Worm (Caenorhabditis elegans) whole organism, L1 larva: ENCODE measurements around the gene C35D10.12.

Experiments
- C16A3.4 ChIP-seq: fragments of 150-350 bp; optimal IDR thresholded peaks from 2 replicates; lab custom pipeline; 2014; ENCODE audit warnings: missing biosample characterization, missing genetic modification characterization
- C34B4.2 ChIP-seq: sonication (generic microtip); optimal IDR thresholded peaks from 2 replicates; lab custom pipeline; 2017; ENCODE audit warnings: mild to moderate bottlenecking, missing genetic modification characterization, missing compliant biosample characterization
- F16B12.6 ChIP-seq: fragments of 150-350 bp; optimal IDR thresholded peaks from 2 replicates; lab custom pipeline; 2014; ENCODE audit warnings: missing biosample characterization, missing genetic modification characterization
- Y116A8C.19 ChIP-seq: sonication (generic microtip); optimal IDR thresholded peaks from 2 replicates; lab custom pipeline; 2016; ENCODE audit warnings: missing compliant biosample characterization, missing genetic modification characterization, borderline replicate concordance
- alr-1 ChIP-seq: fragments of 200-800 bp; sonication (Bioruptor generic); optimal IDR thresholded peaks from 2 replicates; lab custom pipeline; 2018; ENCODE audit warnings: borderline replicate concordance, mild to moderate bottlenecking, missing genetic modification characterization, missing compliant biosample characterization
- aly-2 ChIP-seq: fragments of 150-350 bp; optimal IDR thresholded peaks from 2 replicates; lab custom pipeline; 2014; ENCODE audit warnings: missing biosample characterization, missing genetic modification characterization
- ama-1 ChIP-seq: fragments of 150-350 bp; optimal IDR thresholded peaks from 2 replicates; lab custom pipeline; 2014
- blmp-1 ChIP-seq: fragments of 150-350 bp; optimal IDR thresholded peaks from 2 replicates; lab custom pipeline; 2014; ENCODE audit warnings: missing biosample characterization, missing genetic modification characterization
- ceh-63 ChIP-seq: fragments of 200-800 bp; sonication (Bioruptor generic); optimal IDR thresholded peaks from 2 replicates; lab custom pipeline; 2018; ENCODE audit warnings: mild to moderate bottlenecking, missing genetic modification characterization, missing compliant biosample characterization
- ceh-82 ChIP-seq, 3 experiments: fragments of 150-350 bp in 1 of 3; sonication (generic microtip) in 2 of 3; optimal IDR thresholded peaks; 2 replicates each; lab custom pipeline; 2014 to 2017; ENCODE audit warnings: missing biosample characterization in 3 of 3, missing genetic modification characterization in 3 of 3
- ceh-88 ChIP-seq: fragments of 200-800 bp; sonication (Bioruptor generic); IDR thresholded peaks from 2 replicates; pipeline ENCODE4 v1.3.6; 2022; ENCODE audit warnings: missing genetic modification characterization, missing compliant biosample characterization
- ceh-90 ChIP-seq: sonication (generic microtip); optimal IDR thresholded peaks from 2 replicates; lab custom pipeline; 2016; ENCODE audit warnings: missing genetic modification characterization, missing compliant biosample characterization
- dpl-1 ChIP-seq, 3 experiments: fragments of 150-350 bp in 2 of 3; sonication (generic microtip) in 1 of 3; optimal IDR thresholded peaks; 2 replicates each; lab custom pipeline; 2014 to 2017; ENCODE audit warnings: missing biosample characterization in 3 of 3, missing genetic modification characterization in 3 of 3, missing genetic modification reagents in 3 of 3
- egl-27 ChIP-seq, 2 experiments: fragments of 150-350 bp in 1 of 2; sonication (generic microtip); optimal IDR thresholded peaks; 3 replicates each; lab custom pipeline; 2017 to 2018; ENCODE audit warnings: missing biosample characterization in 2 of 2, missing genetic modification characterization in 2 of 2, missing genetic modification reagents in 2 of 2
- elt-2 ChIP-seq: sonication (generic microtip); optimal IDR thresholded peaks from 2 replicates; lab custom pipeline; 2016; ENCODE audit warnings: missing genetic modification characterization, mild to moderate bottlenecking, inconsistent platforms, missing compliant biosample characterization, missing genetic modification reagents
- elt-3 ChIP-seq, 6 experiments: fragments of 150-350 bp in 1 of 6; sonication (generic microtip); optimal IDR thresholded peaks; 2 replicates each; lab custom pipeline; 2017 to 2018; ENCODE audit warnings: missing biosample characterization in 6 of 6, missing genetic modification characterization in 6 of 6, inconsistent platforms in 1 of 6
- ets-5 ChIP-seq: fragments of 200-800 bp; sonication (Bioruptor generic); IDR thresholded peaks from 2 replicates; pipeline ENCODE4 v1.3.6; 2022; ENCODE audit warnings: missing genetic modification characterization, missing compliant biosample characterization
- fkh-4 ChIP-seq: sonication (generic microtip); optimal IDR thresholded peaks from 2 replicates; lab custom pipeline; 2016; ENCODE audit warnings: missing compliant biosample characterization, missing genetic modification characterization, borderline replicate concordance
- fkh-8 ChIP-seq: sonication (generic microtip); optimal IDR thresholded peaks from 2 replicates; lab custom pipeline; 2016; ENCODE audit warnings: mild to moderate bottlenecking, missing genetic modification characterization, missing compliant biosample characterization
- fos-1 ChIP-seq: fragments of 150-350 bp; optimal IDR thresholded peaks from 2 replicates; lab custom pipeline; 2014; ENCODE audit warnings: missing biosample characterization, missing genetic modification characterization
- grh-1 ChIP-seq: fragments of 200-800 bp; sonication (Bioruptor generic); IDR thresholded peaks from 2 replicates; pipeline ENCODE4 v1.3.6; 2022; ENCODE audit warnings: missing genetic modification reagents, missing genetic modification characterization, missing compliant biosample characterization
- hlh-17 ChIP-seq: fragments of 200-800 bp; sonication (Bioruptor generic); optimal IDR thresholded peaks from 2 replicates; lab custom pipeline; 2018; ENCODE audit warnings: missing genetic modification characterization, mild to moderate bottlenecking, missing compliant biosample characterization, moderate library complexity, borderline replicate concordance
- hpl-2 ChIP-seq: fragments of 150-350 bp; optimal IDR thresholded peaks from 2 replicates; lab custom pipeline; 2014; ENCODE audit warnings: missing biosample characterization, missing genetic modification reagents, missing genetic modification characterization
- irx-1 ChIP-seq: sonication (generic microtip); optimal IDR thresholded peaks from 2 replicates; lab custom pipeline; 2016; ENCODE audit warnings: missing genetic modification characterization, missing compliant biosample characterization
- isw-1 ChIP-seq: fragments of 200-800 bp; sonication (Bioruptor generic); IDR thresholded peaks from 2 replicates; pipeline ENCODE4 v1.3.6; 2022; ENCODE audit warnings: missing genetic modification characterization, missing compliant biosample characterization
- lin-13 ChIP-seq: fragments of 150-350 bp; optimal IDR thresholded peaks from 2 replicates; lab custom pipeline; 2014; ENCODE audit warnings: missing biosample characterization, missing genetic modification reagents, missing genetic modification characterization
- lin-14 ChIP-seq: fragments of 200-800 bp; sonication (Bioruptor generic); optimal IDR thresholded peaks from 2 replicates; lab custom pipeline; 2018; ENCODE audit warnings: mild to moderate bottlenecking, missing genetic modification characterization, moderate library complexity, missing compliant biosample characterization
- lin-15B ChIP-seq: fragments of 150-350 bp; sonication (generic microtip); optimal IDR thresholded peaks from 3 replicates; lab custom pipeline; 2014; ENCODE audit warnings: missing biosample characterization, missing genetic modification characterization
- lin-35 ChIP-seq, 2 experiments: fragments of 150-350 bp; optimal IDR thresholded peaks; 2 replicates each; lab custom pipeline; 2014; ENCODE audit warnings: missing biosample characterization in 2 of 2, missing genetic modification characterization in 2 of 2, missing genetic modification reagents in 2 of 2
- lir-3 ChIP-seq: sonication (generic microtip); optimal IDR thresholded peaks from 2 replicates; lab custom pipeline; 2016; ENCODE audit warnings: mild to moderate bottlenecking, missing genetic modification characterization, moderate library complexity, missing compliant biosample characterization; ENCODE audit not compliant: poor library complexity
- lsy-2 ChIP-seq, 2 experiments: fragments of 150-350 bp; optimal IDR thresholded peaks; 2 replicates each; lab custom pipeline; 2014; ENCODE audit warnings: missing biosample characterization in 2 of 2, missing genetic modification characterization in 2 of 2
- mab-9 ChIP-seq: fragments of 200-800 bp; sonication (Bioruptor generic); IDR thresholded peaks from 2 replicates; pipeline ENCODE4 v1.3.6; 2022; ENCODE audit warnings: missing genetic modification reagents, missing genetic modification characterization, missing compliant biosample characterization
- mdl-1 ChIP-seq, 2 experiments: fragments of 150-350 bp; optimal IDR thresholded peaks; 2 replicates each; lab custom pipeline; 2014 to 2017; ENCODE audit warnings: missing biosample characterization in 2 of 2, missing genetic modification characterization in 2 of 2, inconsistent platforms in 1 of 2
- mef-2 ChIP-seq: fragments of 150-350 bp; optimal IDR thresholded peaks from 2 replicates; lab custom pipeline; 2014; ENCODE audit warnings: missing biosample characterization, missing genetic modification characterization
- mep-1 ChIP-seq: fragments of 150-350 bp; optimal IDR thresholded peaks from 2 replicates; lab custom pipeline; 2014; ENCODE audit warnings: missing biosample characterization, missing genetic modification characterization
- nhr-12 ChIP-seq: sonication (generic microtip); optimal IDR thresholded peaks from 2 replicates; lab custom pipeline; 2017; ENCODE audit warnings: missing biosample characterization, missing genetic modification characterization
- nhr-20 ChIP-seq: sonication (generic microtip); optimal IDR thresholded peaks from 2 replicates; lab custom pipeline; 2016; ENCODE audit warnings: mild to moderate bottlenecking, missing genetic modification characterization, missing compliant biosample characterization
- nhr-47 ChIP-seq: sonication (generic microtip); optimal IDR thresholded peaks from 2 replicates; lab custom pipeline; 2016; ENCODE audit warnings: mild to moderate bottlenecking, missing genetic modification characterization, moderate library complexity, missing compliant biosample characterization
- nhr-71 ChIP-seq: sonication (generic microtip); optimal IDR thresholded peaks from 2 replicates; lab custom pipeline; 2016; ENCODE audit warnings: mild to moderate bottlenecking, missing genetic modification characterization, moderate library complexity, missing compliant biosample characterization
- nhr-77 ChIP-seq: fragments of 150-350 bp; optimal IDR thresholded peaks from 2 replicates; lab custom pipeline; 2014; ENCODE audit warnings: missing biosample characterization, missing genetic modification characterization
- nhr-84 ChIP-seq: sonication (generic microtip); optimal IDR thresholded peaks from 2 replicates; lab custom pipeline; 2017; ENCODE audit warnings: missing biosample characterization, missing genetic modification characterization
- nhr-85 ChIP-seq: sonication (generic microtip); peaks from one replicate; lab custom pipeline; 2016; ENCODE audit warnings: missing genetic modification characterization, inconsistent platforms, missing compliant biosample characterization
- pax-3 ChIP-seq: fragments of 200-800 bp; sonication (Bioruptor generic); optimal IDR thresholded peaks from 2 replicates; lab custom pipeline; 2018; ENCODE audit warnings: mild to moderate bottlenecking, missing genetic modification characterization, moderate library complexity, missing compliant biosample characterization
- rnt-1 ChIP-seq: sonication (generic microtip); optimal IDR thresholded peaks from 2 replicates; lab custom pipeline; 2016; ENCODE audit warnings: mild to moderate bottlenecking, missing genetic modification characterization, moderate library complexity, missing compliant biosample characterization
- skn-1 ChIP-seq: fragments of 150-350 bp; optimal IDR thresholded peaks from 2 replicates; lab custom pipeline; 2014; ENCODE audit warnings: missing biosample characterization, missing genetic modification characterization
- sptf-1 ChIP-seq: fragments of 150-350 bp; optimal IDR thresholded peaks from 2 replicates; lab custom pipeline; 2014; ENCODE audit warnings: missing biosample characterization, missing genetic modification characterization
- sup-37 ChIP-seq: fragments of 200-800 bp; sonication (Bioruptor generic); optimal IDR thresholded peaks from 2 replicates; lab custom pipeline; 2018; ENCODE audit warnings: mild to moderate bottlenecking, missing genetic modification characterization, missing compliant biosample characterization
- swsn-7 ChIP-seq: sonication (generic microtip); optimal IDR thresholded peaks from 2 replicates; lab custom pipeline; 2016; ENCODE audit warnings: missing genetic modification characterization, missing compliant biosample characterization
- tbx-2 ChIP-seq: sonication (generic microtip); optimal IDR thresholded peaks from 2 replicates; lab custom pipeline; 2016; ENCODE audit warnings: missing genetic modification characterization, missing compliant biosample characterization
- tlp-1 ChIP-seq: fragments of 150-350 bp; optimal IDR thresholded peaks from 2 replicates; lab custom pipeline; 2014; ENCODE audit warnings: missing biosample characterization, missing genetic modification characterization
- unc-130 ChIP-seq: fragments of 150-350 bp; optimal IDR thresholded peaks from 2 replicates; lab custom pipeline; 2017; ENCODE audit warnings: missing biosample characterization, missing genetic modification characterization, inconsistent platforms
- unc-30 ChIP-seq: sonication (generic microtip); optimal IDR thresholded peaks from 2 replicates; lab custom pipeline; 2017; ENCODE audit warnings: missing biosample characterization, missing genetic modification characterization
- unc-62 ChIP-seq: fragments of 150-350 bp; optimal IDR thresholded peaks from 2 replicates; lab custom pipeline; 2014; ENCODE audit warnings: missing biosample characterization, missing genetic modification reagents, missing genetic modification characterization
- zip-4 ChIP-seq: fragments of 200-800 bp; sonication (Bioruptor generic); optimal IDR thresholded peaks from 2 replicates; lab custom pipeline; 2018; ENCODE audit warnings: mild to moderate bottlenecking, missing genetic modification characterization, moderate library complexity, missing compliant biosample characterization

Gene C35D10.12

DNA sequence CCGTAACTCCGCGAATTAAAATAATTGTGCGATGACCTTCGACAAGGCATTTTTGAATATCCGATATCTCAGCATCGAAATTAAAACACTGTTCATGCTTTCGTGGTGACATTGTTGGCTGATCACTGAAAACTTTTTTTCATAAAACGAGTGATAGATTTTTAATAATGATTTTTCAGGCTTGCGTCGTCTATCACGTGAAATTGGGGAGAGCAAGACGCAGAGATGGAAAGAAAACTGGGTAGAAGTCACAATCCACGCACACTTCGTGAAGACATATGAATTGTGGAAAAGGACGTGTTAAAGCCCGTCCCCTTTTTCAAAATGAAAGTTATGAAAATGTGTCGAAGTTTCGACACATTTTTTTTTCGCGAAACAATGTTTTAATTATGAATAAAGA, 24.8 kb downstream of the C35D10.12 start, which contains the start of gene nonu-1:
Gene nonu-1, minus strand, starts transcription at position 169 of the 400 bp plus-strand sequence.
- no peak for TF ChIP-seq unc-30 (tag; lab: Kevin White, UChicago)
- no peak for TF ChIP-seq nhr-20
- TF ChIP-seq F16B12.6 (tag; lab: Kevin White, UChicago), result no peak
- peak; percentile 6 for TF ChIP-seq fkh-8
- TF ChIP-seq tbx-2, result no peak
- TF ChIP-seq ceh-63 (GFP tag; lab: Kevin White, UChicago), result no peak
- TF ChIP-seq nhr-84, result no peak
- no peak for TF ChIP-seq sup-37 (GFP tag; lab: Kevin White, UChicago)
- TF ChIP-seq ceh-88 (GFP tag; lab: Robert Waterston, UW), result no peak
- TF ChIP-seq fos-1, result no peak
- TF ChIP-seq mab-9 (GFP tag; lab: Robert Waterston, UW), result no peak
- TF ChIP-seq dpl-1 (GFP tag; optimal IDR thresholded peaks at IDR 0.05; lab: Kevin White, UChicago), result no peak
- TF ChIP-seq lin-35 (GFP tag; optimal IDR thresholded peaks at IDR 0.05; lab: Kevin White, UChicago), result peak in 1 of 2 experiments; percentile 21
- no peak for TF ChIP-seq C16A3.4
- TF ChIP-seq nhr-47 (tag; lab: Kevin White, UChicago), result no peak
- TF ChIP-seq hlh-17, result no peak
- TF ChIP-seq irx-1 (tag; lab: Kevin White, UChicago), result no peak
- TF ChIP-seq mef-2, result no peak
- no peak for TF ChIP-seq swsn-7 (tag; lab: Kevin White, UChicago)
- no peak for TF ChIP-seq sptf-1
- no peak for TF ChIP-seq nhr-12 (tag; lab: Kevin White, UChicago)
- peak; percentile 9 for TF ChIP-seq elt-2 (tag; lab: Kevin White, UChicago)
- no peak for TF ChIP-seq lin-15B (tag; lab: Kevin White, UChicago)
- TF ChIP-seq blmp-1 (tag; lab: Kevin White, UChicago), result no peak
- no peak for TF ChIP-seq lin-13 (GFP tag; lab: Kevin White, UChicago)
- TF ChIP-seq grh-1 (GFP tag; lab: Robert Waterston, UW), result no peak
- TF ChIP-seq pax-3 (tag; lab: Kevin White, UChicago), result no peak
- TF ChIP-seq skn-1 (tag; lab: Kevin White, UChicago), result no peak
- TF ChIP-seq unc-130 (tag; lab: Kevin White, UChicago), result no peak
- TF ChIP-seq ceh-90 (tag; lab: Kevin White, UChicago), result no peak
- TF ChIP-seq nhr-77 (tag; lab: Kevin White, UChicago), result no peak
- no peak for TF ChIP-seq elt-3 (tag; optimal IDR thresholded peaks at IDR 0.05; lab: Kevin White, UChicago)
- TF ChIP-seq alr-1 (tag; lab: Kevin White, UChicago), result peak; percentile 8
- no peak for TF ChIP-seq nhr-71
- no peak for TF ChIP-seq aly-2 (tag; lab: Kevin White, UChicago)
- TF ChIP-seq mep-1 (tag; lab: Kevin White, UChicago), result no peak
- no peak for TF ChIP-seq hpl-2 (GFP tag; lab: Kevin White, UChicago)
- TF ChIP-seq unc-62 (GFP tag; lab: Kevin White, UChicago), result no peak
- peak; percentile 0 for TF ChIP-seq fkh-4 (tag; lab: Kevin White, UChicago)
- peak in 1 of 2 experiments; percentile 12 for TF ChIP-seq mdl-1 (tag; optimal IDR thresholded peaks at IDR 0.05; lab: Kevin White, UChicago)
- no peak for TF ChIP-seq zip-4
- no peak for TF ChIP-seq lir-3 (tag; lab: Kevin White, UChicago)
- no peak for TF ChIP-seq ceh-82 (tag; optimal IDR thresholded peaks at IDR 0.05; lab: Kevin White, UChicago)
- peak; percentile 13 for TF ChIP-seq rnt-1 (tag; lab: Kevin White, UChicago)
- no peak for TF ChIP-seq isw-1 (GFP tag; lab: Robert Waterston, UW)
- no peak for TF ChIP-seq ets-5 (GFP tag; lab: Robert Waterston, UW)
- TF ChIP-seq lsy-2 (tag; optimal IDR thresholded peaks at IDR 0.05; lab: Kevin White, UChicago), result no peak
- no peak for TF ChIP-seq Y116A8C.19 (tag; lab: Kevin White, UChicago)
- no peak for TF ChIP-seq ama-1
- TF ChIP-seq egl-27 (tag; optimal IDR thresholded peaks at IDR 0.05; lab: Kevin White, UChicago), result no peak
- no peak for TF ChIP-seq nhr-85
- TF ChIP-seq tlp-1 (tag; lab: Kevin White, UChicago), result no peak
- no peak for TF ChIP-seq lin-14 (GFP tag; lab: Kevin White, UChicago)
- no peak for TF ChIP-seq C34B4.2 (tag; lab: Kevin White, UChicago)
